Worm (Caenorhabditis elegans) whole organism, L4 larva: ENCODE results near the gene F53H2.1.

Experiments used
- ama-1 ChIP-seq: fragments of 150-350 bp; optimal IDR thresholded peaks from 2 replicates; lab custom pipeline; 2014; ENCODE audit warnings: inconsistent platforms, mixed read lengths
- ceh-28 ChIP-seq: fragments of 150-350 bp; optimal IDR thresholded peaks from 2 replicates; lab custom pipeline; 2014; ENCODE audit warnings: missing biosample characterization, missing genetic modification reagents, missing genetic modification characterization
- ceh-82 ChIP-seq: sonication (generic microtip); optimal IDR thresholded peaks from 2 replicates; lab custom pipeline; 2017; ENCODE audit warnings: missing biosample characterization, missing genetic modification characterization
- lin-39 ChIP-seq: fragments of 150-350 bp; optimal IDR thresholded peaks from 2 replicates; lab custom pipeline; 2014; ENCODE audit warnings: missing biosample characterization, missing genetic modification reagents, missing genetic modification characterization
- mdl-1 ChIP-seq, 2 experiments: fragments of 150-350 bp in 1 of 2; sonication (generic microtip) in 1 of 2; optimal IDR thresholded peaks; 2 replicates each; lab custom pipeline; 2014 to 2017; ENCODE audit warnings: missing biosample characterization in 2 of 2, missing genetic modification characterization in 2 of 2
- skn-1 ChIP-seq: fragments of 150-350 bp; optimal IDR thresholded peaks from 2 replicates; lab custom pipeline; 2014; ENCODE audit warnings: missing biosample characterization, missing genetic modification characterization
- unc-62 ChIP-seq, 3 experiments: fragments of 150-350 bp in 1 of 3; sonication (generic microtip); optimal IDR thresholded peaks in 2 of 3; peaks in 1 of 3; 1 replicate in 1 of 3; 2 replicates in 2 of 3; lab custom pipeline; 2014 to 2017; ENCODE audit warnings: missing biosample characterization in 3 of 3, missing genetic modification characterization in 3 of 3, missing genetic modification reagents in 3 of 3, missing genotype in 1 of 3

DNA sequence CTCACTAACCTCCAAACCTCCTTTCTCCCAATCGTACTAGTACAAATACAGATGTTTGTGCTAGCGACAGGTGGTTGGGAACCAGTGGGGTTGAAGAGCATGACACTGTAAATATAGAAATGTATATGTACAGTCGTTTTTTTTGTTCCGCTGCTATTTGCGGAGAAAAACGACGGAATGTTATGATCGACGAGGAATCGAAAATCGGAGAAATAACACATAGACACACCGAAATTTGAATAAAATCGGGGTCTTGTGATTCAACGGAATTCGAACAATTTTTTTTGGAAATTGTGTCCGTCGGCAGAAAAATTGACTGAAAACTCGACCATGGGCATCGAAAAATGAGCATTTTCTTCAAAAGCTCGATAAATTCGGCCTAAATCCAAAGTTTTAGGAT is 24.1 kb downstream of the F53H2.1 start, which contains the start of gene F53H2.3:
- TF ChIP-seq ama-1 (lab: Kevin White, UChicago) (no peak), skn-1 (no peak), lin-39 (tag; lab: Kevin White, UChicago) (no peak), mdl-1 (tag; optimal IDR thresholded peaks at IDR 0.05; lab: Kevin White, UChicago) (no peak), ceh-82 (tag; lab: Kevin White, UChicago) (no peak), ceh-28 (tag; lab: Kevin White, UChicago) (no peak), unc-62 (GFP tag; optimal IDR thresholded peaks at IDR 0.05 in 1 of 2; lab: Kevin White, UChicago) (no peak), unc-62 (tag; optimal IDR thresholded peaks at IDR 0.05; lab: Kevin White, UChicago) (no peak)
